Worm (Caenorhabditis elegans): ENCODE results near the gene kqt-1.

ce11 chrX:6665129-6665858 is 46.5 kb downstream of the kqt-1 start:
- no peak for TF ChIP-seq nfya-1 (tag; optimal IDR thresholded peaks at IDR 0.05)
- TF ChIP-seq unc-42 (tag; optimal IDR thresholded peaks at IDR 0.05), result no peak
- TF ChIP-seq ets-4 (tag; optimal IDR thresholded peaks at IDR 0.05), result no peak
- TF ChIP-seq K02D7.2 (tag; optimal IDR thresholded peaks at IDR 0.05), result no peak
